Fruit fly (Drosophila melanogaster) S2 (cell line): ENCODE measurements around the gene CG7627.

Experiments
- CG8478 ChIP-seq: fragments of >200 bp; optimal IDR thresholded peaks from 2 replicates; lab custom pipeline; 2018
- CTCF ChIP-seq, 2 experiments: fragments of >200 bp; optimal IDR thresholded peaks; 2 replicates each; lab custom pipeline; 2018

- TF ChIP-seq CTCF (optimal IDR thresholded peaks at IDR 0.05; lab: Kevin White, UChicago): no peak
- no peak for TF ChIP-seq CG8478 (lab: Kevin White, UChicago)
These were observed 49.3 kb upstream of the CG7627 start, which contains the start of gene Naglu for dm6 chr2L:8411530-8411929.
